Fruit fly (Drosophila melanogaster) whole organism, embryonic: ENCODE data around the gene CG3008.

Source experiments
- Abd-B ChIP-seq: fragments of 200-800 bp; sonication (Bioruptor generic); optimal IDR thresholded peaks from 2 replicates; lab custom pipeline; 2018; ENCODE audit warnings: missing biosample characterization, mild to moderate bottlenecking, missing genetic modification characterization, moderate library complexity
- Aef1 ChIP-seq: fragments of 200-800 bp; sonication (Bioruptor generic); IDR thresholded peaks from 3 replicates; pipeline ENCODE4 v1.3.6; 2022; ENCODE audit warnings: missing biosample characterization, missing genetic modification characterization
- B-H2 ChIP-seq: fragments of 200-800 bp; sonication (Bioruptor generic); optimal IDR thresholded peaks from 2 replicates; lab custom pipeline; 2018; ENCODE audit warnings: missing biosample characterization, mild to moderate bottlenecking, missing genetic modification characterization
- Bteb2 ChIP-seq: fragments of 200-800 bp; sonication (Bioruptor generic); optimal IDR thresholded peaks from 2 replicates; lab custom pipeline; 2016; ENCODE audit warnings: missing biosample characterization, missing genetic modification characterization
- CG10543 ChIP-seq: fragments of 200-800 bp; sonication (Bioruptor generic); optimal IDR thresholded peaks from 3 replicates; lab custom pipeline; 2017; ENCODE audit warnings: missing biosample characterization, mild to moderate bottlenecking, missing genetic modification characterization, moderate library complexity
- CG12104 ChIP-seq: fragments of 200-800 bp; sonication (Bioruptor generic); optimal IDR thresholded peaks from 3 replicates; lab custom pipeline; 2016; ENCODE audit warnings: missing biosample characterization, missing genetic modification characterization
- CG12219 ChIP-seq: fragments of 200-800 bp; sonication (Bioruptor generic); optimal IDR thresholded peaks from 3 replicates; lab custom pipeline; 2018; ENCODE audit warnings: missing biosample characterization, mild to moderate bottlenecking, missing genetic modification characterization
- CG1233 ChIP-seq: fragments of 200-800 bp; sonication (Bioruptor generic); optimal IDR thresholded peaks from 4 replicates; lab custom pipeline; 2018; ENCODE audit warnings: missing biosample characterization, mild to moderate bottlenecking, missing genetic modification characterization
- CG14050 ChIP-seq: fragments of 200-800 bp; sonication (Bioruptor generic); IDR thresholded peaks from 3 replicates; pipeline ENCODE4 v1.3.6; 2022; ENCODE audit warnings: missing biosample characterization, missing genetic modification characterization
- CG16815 ChIP-seq: fragments of 200-800 bp; sonication (Bioruptor generic); optimal IDR thresholded peaks from 3 replicates; lab custom pipeline; 2017; ENCODE audit warnings: missing biosample characterization, mild to moderate bottlenecking, missing genetic modification characterization
- CG2120 ChIP-seq: fragments of 200-800 bp; sonication (Bioruptor generic); optimal IDR thresholded peaks from 3 replicates; lab custom pipeline; 2016; ENCODE audit warnings: missing biosample characterization, missing genetic modification characterization
- CG4424 ChIP-seq: fragments of 200-800 bp; sonication (Bioruptor generic); optimal IDR thresholded peaks from 3 replicates; lab custom pipeline; 2016; ENCODE audit warnings: missing biosample characterization, missing genetic modification characterization
- CG6254 ChIP-seq: fragments of 200-800 bp; sonication (Bioruptor generic); optimal IDR thresholded peaks from 3 replicates; lab custom pipeline; 2017; ENCODE audit warnings: mild to moderate bottlenecking, missing biosample characterization, missing genetic modification reagents, missing genetic modification characterization
- CG6272 ChIP-seq: fragments of 200-800 bp; sonication (Bioruptor generic); IDR thresholded peaks from 2 replicates; pipeline ENCODE4 v1.3.6; 2022; ENCODE audit warnings: missing biosample characterization, missing genetic modification characterization
- CG9932 ChIP-seq: fragments of 200-800 bp; sonication (Bioruptor generic); IDR thresholded peaks from 2 replicates; pipeline ENCODE4 v1.3.6; 2022; ENCODE audit warnings: missing biosample characterization, missing genetic modification characterization
- Chrac-16 ChIP-seq: fragments of 200-800 bp; sonication (Bioruptor generic); optimal IDR thresholded peaks from 3 replicates; lab custom pipeline; 2016; ENCODE audit warnings: missing biosample characterization, missing genetic modification characterization
- Fer3 ChIP-seq: fragments of 200-800 bp; sonication (Bioruptor generic); optimal IDR thresholded peaks from 2 replicates; lab custom pipeline; 2018; ENCODE audit warnings: missing biosample characterization, mild to moderate bottlenecking, missing genetic modification characterization, moderate library complexity
- HLH4C ChIP-seq: fragments of 200-800 bp; sonication (Bioruptor generic); IDR thresholded peaks from 3 replicates; pipeline ENCODE4 v1.3.6; 2022; ENCODE audit warnings: missing biosample characterization, missing genetic modification characterization; ENCODE audit not compliant: partially characterized antibody
- Hr3 ChIP-seq: fragments of 200-800 bp; sonication (Bioruptor generic); optimal IDR thresholded peaks from 3 replicates; lab custom pipeline; 2016; ENCODE audit warnings: missing biosample characterization, missing genetic modification characterization
- NC2α ChIP-seq: fragments of 200-800 bp; sonication (Bioruptor generic); optimal IDR thresholded peaks from 2 replicates; lab custom pipeline; 2016; ENCODE audit warnings: missing biosample characterization, missing genetic modification characterization
- NfI ChIP-seq: fragments of 200-800 bp; sonication (Bioruptor generic); optimal IDR thresholded peaks from 3 replicates; lab custom pipeline; 2018; ENCODE audit warnings: missing biosample characterization, mild to moderate bottlenecking, missing genetic modification characterization, moderate library complexity
- Ravus ChIP-seq: fragments of 200-800 bp; sonication (Bioruptor generic); IDR thresholded peaks from 2 replicates; pipeline ENCODE4 v1.3.6; 2022; ENCODE audit warnings: missing biosample characterization, missing genetic modification characterization
- Rfx ChIP-seq: fragments of 200-800 bp; sonication (Bioruptor generic); IDR thresholded peaks from 2 replicates; pipeline ENCODE4 v1.3.6; 2022; ENCODE audit warnings: missing biosample characterization, missing genetic modification characterization
- Scr ChIP-seq: fragments of 200-800 bp; sonication (Bioruptor generic); IDR thresholded peaks from 2 replicates; pipeline ENCODE4 v1.3.6; 2022; ENCODE audit warnings: missing biosample characterization, missing genetic modification characterization; ENCODE audit not compliant: partially characterized antibody
- TFAM ChIP-seq: fragments of 200-800 bp; sonication (Bioruptor generic); optimal IDR thresholded peaks from 2 replicates; lab custom pipeline; 2017; ENCODE audit warnings: missing biosample characterization, missing genetic modification characterization, inconsistent platforms
- Taf1 ChIP-seq: fragments of 200-800 bp; sonication (Bioruptor generic); IDR thresholded peaks from 2 replicates; pipeline ENCODE4 v1.3.6; 2022; ENCODE audit warnings: missing biosample characterization, missing genetic modification characterization
- al ChIP-seq: fragments of 200-800 bp; sonication (Bioruptor generic); IDR thresholded peaks from 2 replicates; pipeline ENCODE4 v1.3.6; 2022; ENCODE audit warnings: missing biosample characterization, missing genetic modification characterization
- cg ChIP-seq: fragments of 200-800 bp; sonication (Bioruptor generic); optimal IDR thresholded peaks from 3 replicates; lab custom pipeline; 2019; ENCODE audit warnings: missing biosample characterization, mild to moderate bottlenecking, missing genetic modification characterization, moderate library complexity
- chif ChIP-seq, 2 experiments: fragments of 200-800 bp; sonication (Bioruptor generic); optimal IDR thresholded peaks; 3 replicates each; lab custom pipeline; 2016; ENCODE audit warnings: missing biosample characterization in 2 of 2, missing genetic modification characterization in 2 of 2
- eve ChIP-seq, 2 experiments: fragments of >200 bp; optimal IDR thresholded peaks; 2 replicates each; lab custom pipeline; 2017; ENCODE audit warnings: missing biosample characterization in 2 of 2, missing genetic modification characterization in 2 of 2
- gcm2 ChIP-seq: fragments of 200-800 bp; sonication (Bioruptor generic); optimal IDR thresholded peaks from 2 replicates; lab custom pipeline; 2016; ENCODE audit warnings: missing biosample characterization, missing genetic modification characterization
- hbn ChIP-seq: fragments of 200-800 bp; sonication (Bioruptor generic); IDR thresholded peaks from 2 replicates; pipeline ENCODE4 v1.3.6; 2022; ENCODE audit warnings: missing biosample characterization, missing genetic modification characterization; ENCODE audit not compliant: partially characterized antibody
- jumu ChIP-seq: fragments of 200-800 bp; sonication (Bioruptor generic); optimal IDR thresholded peaks from 3 replicates; lab custom pipeline; 2016; ENCODE audit warnings: missing biosample characterization, missing genetic modification characterization
- klu ChIP-seq: fragments of 200-800 bp; sonication (Bioruptor generic); IDR thresholded peaks from 2 replicates; pipeline ENCODE4 v1.3.6; 2022; ENCODE audit warnings: missing biosample characterization, missing genetic modification characterization
- nerfin-2 ChIP-seq: fragments of 200-800 bp; sonication (Bioruptor generic); IDR thresholded peaks from 2 replicates; pipeline ENCODE4 v1.3.6; 2022; ENCODE audit warnings: missing biosample characterization, missing genetic modification characterization; ENCODE audit not compliant: partially characterized antibody
- nmo ChIP-seq: fragments of 200-800 bp; sonication (Bioruptor generic); optimal IDR thresholded peaks from 2 replicates; lab custom pipeline; 2018; ENCODE audit warnings: missing biosample characterization, mild to moderate bottlenecking, missing genetic modification characterization, moderate library complexity
- pho ChIP-seq: fragments of 200-800 bp; sonication (Bioruptor generic); optimal IDR thresholded peaks from 2 replicates; lab custom pipeline; 2016; ENCODE audit warnings: missing biosample characterization, missing genetic modification characterization
- row ChIP-seq: fragments of 200-800 bp; sonication (Bioruptor generic); IDR thresholded peaks from 3 replicates; pipeline ENCODE4 v1.3.6; 2022; ENCODE audit warnings: missing biosample characterization, missing genetic modification characterization
- sd ChIP-seq: fragments of 200-800 bp; sonication (Bioruptor generic); optimal IDR thresholded peaks from 3 replicates; lab custom pipeline; 2018; ENCODE audit warnings: missing biosample characterization, mild to moderate bottlenecking, missing genetic modification characterization, moderate library complexity
- so ChIP-seq: fragments of 200-800 bp; sonication (Bioruptor generic); IDR thresholded peaks from 3 replicates; pipeline ENCODE4 v1.3.6; 2022; ENCODE audit warnings: missing biosample characterization, missing genetic modification characterization
- stwl ChIP-seq: fragments of 200-800 bp; sonication (Bioruptor generic); optimal IDR thresholded peaks from 3 replicates; lab custom pipeline; 2018; ENCODE audit warnings: missing biosample characterization, mild to moderate bottlenecking, missing genetic modification characterization, moderate library complexity
- tna ChIP-seq: fragments of 200-800 bp; sonication (Bioruptor generic); IDR thresholded peaks from 2 replicates; pipeline ENCODE4 v1.3.6; 2022; ENCODE audit warnings: missing biosample characterization, missing genetic modification characterization; ENCODE audit not compliant: partially characterized antibody
- usp ChIP-seq: fragments of >200 bp; optimal IDR thresholded peaks from 2 replicates; lab custom pipeline; 2017; ENCODE audit warnings: missing biosample characterization, missing genetic modification characterization
- wek ChIP-seq: fragments of 200-800 bp; sonication (Bioruptor generic); optimal IDR thresholded peaks from 3 replicates; lab custom pipeline; 2018; ENCODE audit warnings: missing biosample characterization, mild to moderate bottlenecking, missing genetic modification characterization, moderate library complexity
- z ChIP-seq: fragments of 200-800 bp; sonication (Bioruptor generic); IDR thresholded peaks from 3 replicates; pipeline ENCODE4 v1.3.6; 2022; ENCODE audit warnings: missing biosample characterization, missing genetic modification characterization

The CG3008 gene

dm6 chr2L:4915715-4916153, 32.6 kb downstream of the CG3008 start (continued):
- no peak for TF ChIP-seq HLH4C
- no peak for TF ChIP-seq eve (GFP tag; optimal IDR thresholded peaks at IDR 0.05; lab: Kevin White, UChicago)
- TF ChIP-seq chif (GFP tag; optimal IDR thresholded peaks at IDR 0.05; lab: Kevin White, UChicago), result no peak
- no peak for TF ChIP-seq usp (GFP tag; lab: Kevin White, UChicago)
- no peak for TF ChIP-seq Aef1 (GFP tag; lab: Robert Waterston, UW)
- no peak for TF ChIP-seq tna
- peak; percentile 17 for TF ChIP-seq Hr3 (GFP tag; lab: Kevin White, UChicago)
- peak; percentile 35; the same call in 1 of the 3 replicates for TF ChIP-seq row
- TF ChIP-seq Bteb2 (GFP tag; lab: Kevin White, UChicago), result no peak
- no peak for TF ChIP-seq CG6272 (GFP tag; lab: Robert Waterston, UW)
- no peak for TF ChIP-seq cg (GFP tag; lab: Kevin White, UChicago)
- no peak for TF ChIP-seq pho (GFP tag; lab: Kevin White, UChicago)
- no peak for TF ChIP-seq hbn (GFP tag; lab: Robert Waterston, UW)
- TF ChIP-seq Ravus (GFP tag; lab: Robert Waterston, UW), result no peak
- TF ChIP-seq CG16815 (GFP tag; lab: Kevin White, UChicago), result no peak
- no peak for TF ChIP-seq Chrac-16 (GFP tag; lab: Kevin White, UChicago)
- TF ChIP-seq al (GFP tag; lab: Robert Waterston, UW), result no peak
- no peak for TF ChIP-seq klu
- no peak for TF ChIP-seq stwl (tag; lab: Kevin White, UChicago)
- TF ChIP-seq nmo, result peak; percentile 51
- TF ChIP-seq jumu (GFP tag; lab: Kevin White, UChicago), result no peak
- no peak for TF ChIP-seq CG1233 (GFP tag; lab: Kevin White, UChicago)
- TF ChIP-seq so (GFP tag; lab: Robert Waterston, UW), result no peak
- no peak for TF ChIP-seq CG12104
- no peak for TF ChIP-seq Fer3
- TF ChIP-seq CG6254 (GFP tag; lab: Kevin White, UChicago), result no peak
- no peak for TF ChIP-seq Taf1 (GFP tag; lab: Robert Waterston, UW)
- TF ChIP-seq TFAM, result no peak
- TF ChIP-seq wek, result no peak
- no peak for TF ChIP-seq Abd-B
- TF ChIP-seq z (GFP tag; lab: Robert Waterston, UW), result no peak
- TF ChIP-seq B-H2 (GFP tag; lab: Kevin White, UChicago), result no peak
- no peak for TF ChIP-seq NC2α (GFP tag; lab: Kevin White, UChicago)
- no peak for TF ChIP-seq CG10543 (GFP tag; lab: Kevin White, UChicago)
- no peak for TF ChIP-seq nerfin-2 (GFP tag; lab: Robert Waterston, UW)
- no peak for TF ChIP-seq CG9932 (GFP tag; lab: Robert Waterston, UW)
- no peak for TF ChIP-seq sd (tag; lab: Kevin White, UChicago)
- no peak for TF ChIP-seq CG14050 (GFP tag; lab: Robert Waterston, UW)
- TF ChIP-seq NfI (GFP tag; lab: Kevin White, UChicago), result no peak
- TF ChIP-seq Rfx (GFP tag; lab: Robert Waterston, UW), result no peak
- no peak for TF ChIP-seq CG2120 (GFP tag; lab: Kevin White, UChicago)
- TF ChIP-seq Scr (GFP tag; lab: Robert Waterston, UW), result no peak
- TF ChIP-seq CG4424 (GFP tag; lab: Kevin White, UChicago), result peak; percentile 5
- TF ChIP-seq gcm2 (GFP tag; lab: Kevin White, UChicago), result no peak
- no peak for TF ChIP-seq CG12219 (GFP tag; lab: Kevin White, UChicago)
